Fruit fly (Drosophila melanogaster) whole organism, prepupa: ENCODE measurements around the gene Fer3HCH.
A peak's percentile ranks its signal among the peaks of the same experiment; 100 is the strongest.

Experiments
- Blimp-1 ChIP-seq: fragments of 200-800 bp; sonication (Bioruptor generic); optimal IDR thresholded peaks from 3 replicates; lab custom pipeline; 2017; ENCODE audit warnings: missing biosample characterization, missing genetic modification characterization, mild to moderate bottlenecking, moderate library complexity, missing genetic modification reagents
- CG10631 ChIP-seq: fragments of 200-800 bp; sonication (Bioruptor generic); optimal IDR thresholded peaks from 2 replicates; lab custom pipeline; 2016; ENCODE audit warnings: missing biosample characterization, missing genetic modification characterization
- CG11294 ChIP-seq: fragments of 200-800 bp; sonication (Bioruptor generic); IDR thresholded peaks from 2 replicates; pipeline ENCODE4 v1.3.6; 2022; ENCODE audit warnings: missing biosample characterization, missing genetic modification characterization
- CG11762 ChIP-seq: fragments of 200-800 bp; sonication (Bioruptor generic); optimal IDR thresholded peaks from 3 replicates; lab custom pipeline; 2016; ENCODE audit warnings: missing biosample characterization, missing genetic modification characterization; ENCODE audit not compliant: insufficient read depth
- CG15336 ChIP-seq: fragments of 200-800 bp; sonication (Bioruptor generic); IDR thresholded peaks from 2 replicates; pipeline ENCODE4 v1.3.6; 2022; ENCODE audit warnings: missing biosample characterization, missing genetic modification characterization
- CG16779 ChIP-seq: fragments of 200-800 bp; sonication (Bioruptor generic); optimal IDR thresholded peaks from 3 replicates; lab custom pipeline; 2017; ENCODE audit warnings: missing biosample characterization, mild to moderate bottlenecking, missing genetic modification characterization
- CG3032 ChIP-seq: fragments of 200-800 bp; optimal IDR thresholded peaks from 2 replicates; lab custom pipeline; 2019; ENCODE audit warnings: missing biosample characterization, mild to moderate bottlenecking, missing genetic modification characterization, moderate library complexity
- CG31627 ChIP-seq: fragments of 200-800 bp; sonication (Bioruptor generic); optimal IDR thresholded peaks from 3 replicates; lab custom pipeline; 2016; ENCODE audit warnings: missing biosample characterization, missing genetic modification characterization
- CG32006 ChIP-seq: fragments of 200-800 bp; sonication (Bioruptor generic); optimal IDR thresholded peaks from 3 replicates; lab custom pipeline; 2017; ENCODE audit warnings: missing biosample characterization, mild to moderate bottlenecking, missing genetic modification characterization
- CG34406 ChIP-seq: fragments of 200-800 bp; sonication (Bioruptor generic); optimal IDR thresholded peaks from 3 replicates; lab custom pipeline; 2016; ENCODE audit warnings: missing biosample characterization, missing genetic modification characterization
- CG3919 ChIP-seq: fragments of 200-800 bp; sonication (Bioruptor generic); optimal IDR thresholded peaks from 3 replicates; lab custom pipeline; 2016; ENCODE audit warnings: missing biosample characterization, missing genetic modification characterization
- CG4318 ChIP-seq: fragments of 200-800 bp; sonication (Bioruptor generic); optimal IDR thresholded peaks from 3 replicates; lab custom pipeline; 2017; ENCODE audit warnings: missing biosample characterization, mild to moderate bottlenecking, missing genetic modification characterization
- CG6276 ChIP-seq: fragments of 200-800 bp; sonication (Bioruptor generic); optimal IDR thresholded peaks from 2 replicates; lab custom pipeline; 2017; ENCODE audit warnings: missing biosample characterization, mild to moderate bottlenecking, missing genetic modification characterization
- CG6792 ChIP-seq: fragments of 200-800 bp; sonication (Bioruptor generic); optimal IDR thresholded peaks from 3 replicates; lab custom pipeline; 2016; ENCODE audit warnings: missing biosample characterization, missing genetic modification characterization
- CG6854 ChIP-seq: fragments of 200-800 bp; sonication (Bioruptor generic); optimal IDR thresholded peaks from 2 replicates; lab custom pipeline; 2017; ENCODE audit warnings: missing biosample characterization, mild to moderate bottlenecking, missing genetic modification characterization
- CG7368 ChIP-seq: fragments of 200-800 bp; sonication (Bioruptor generic); optimal IDR thresholded peaks from 3 replicates; lab custom pipeline; 2016; ENCODE audit warnings: missing biosample characterization, missing genetic modification characterization
- CG8119 ChIP-seq: fragments of 200-800 bp; sonication (Bioruptor generic); IDR thresholded peaks from 3 replicates; pipeline ENCODE4 v1.3.6; 2022; ENCODE audit warnings: missing biosample characterization, missing genetic modification characterization
- CG8319 ChIP-seq: fragments of 200-800 bp; sonication (Bioruptor generic); optimal IDR thresholded peaks from 3 replicates; lab custom pipeline; 2016; ENCODE audit warnings: missing biosample characterization, missing genetic modification characterization
- CG8632 ChIP-seq: fragments of 200-800 bp; sonication (Bioruptor generic); optimal IDR thresholded peaks from 3 replicates; lab custom pipeline; 2016; ENCODE audit warnings: missing biosample characterization, missing genetic modification characterization
- CG9139 ChIP-seq: fragments of 200-800 bp; sonication (Bioruptor generic); optimal IDR thresholded peaks from 3 replicates; lab custom pipeline; 2017; ENCODE audit warnings: missing biosample characterization, mild to moderate bottlenecking, missing genetic modification characterization
- Eip75B ChIP-seq: fragments of 200-800 bp; sonication (Bioruptor generic); optimal IDR thresholded peaks from 3 replicates; lab custom pipeline; 2016; ENCODE audit warnings: missing biosample characterization, missing genetic modification characterization
- Eip78C ChIP-seq: fragments of 200-800 bp; sonication (Bioruptor generic); peaks from one replicate; lab custom pipeline; 2016; ENCODE audit warnings: missing biosample characterization, missing genetic modification characterization
- Eip93F ChIP-seq: fragments of 200-800 bp; sonication (Bioruptor generic); optimal IDR thresholded peaks from 2 replicates; lab custom pipeline; 2016; ENCODE audit warnings: missing biosample characterization, mild to moderate bottlenecking, missing genetic modification characterization
- Ets21C ChIP-seq: fragments of 200-800 bp; sonication (Bioruptor generic); optimal IDR thresholded peaks from 3 replicates; lab custom pipeline; 2016; ENCODE audit warnings: missing biosample characterization, missing genetic modification characterization
- Ets96B ChIP-seq: fragments of 200-800 bp; optimal IDR thresholded peaks from 2 replicates; lab custom pipeline; 2019; ENCODE audit warnings: missing biosample characterization, mild to moderate bottlenecking, missing genetic modification characterization, moderate library complexity
- Gug ChIP-seq: fragments of 200-800 bp; sonication (Bioruptor generic); IDR thresholded peaks from 2 replicates; pipeline ENCODE4 v1.3.6; 2022; ENCODE audit warnings: missing biosample characterization, missing genetic modification characterization
- Hr38 ChIP-seq: sonication (Bioruptor generic); optimal IDR thresholded peaks from 2 replicates; lab custom pipeline; 2016; ENCODE audit warnings: missing biosample characterization, missing genetic modification characterization
- Hr39 ChIP-seq: fragments of 200-800 bp; sonication (Bioruptor generic); optimal IDR thresholded peaks from 2 replicates; lab custom pipeline; 2016; ENCODE audit warnings: missing biosample characterization, missing genetic modification characterization
- Met ChIP-seq: fragments of 200-800 bp; sonication (Bioruptor generic); optimal IDR thresholded peaks from 3 replicates; lab custom pipeline; 2016; ENCODE audit warnings: missing biosample characterization, missing genetic modification characterization
- OdsH ChIP-seq: fragments of 200-800 bp; sonication (Bioruptor generic); optimal IDR thresholded peaks from 3 replicates; lab custom pipeline; 2016; ENCODE audit warnings: missing biosample characterization, missing genetic modification characterization
- Smox ChIP-seq: fragments of 200-800 bp; sonication (Bioruptor generic); optimal IDR thresholded peaks from 3 replicates; lab custom pipeline; 2016; ENCODE audit warnings: missing biosample characterization, missing genetic modification characterization
- Sox102F ChIP-seq: fragments of 200-800 bp; sonication (Bioruptor generic); optimal IDR thresholded peaks from 2 replicates; lab custom pipeline; 2016; ENCODE audit warnings: missing biosample characterization, mild to moderate bottlenecking, missing genetic modification characterization
- Sox14 ChIP-seq: fragments of 200-800 bp; sonication (Bioruptor generic); optimal IDR thresholded peaks from 3 replicates; lab custom pipeline; 2016; ENCODE audit warnings: missing biosample characterization, missing genetic modification characterization
- Sox15 ChIP-seq: fragments of 200-800 bp; sonication (Bioruptor generic); optimal IDR thresholded peaks from 3 replicates; lab custom pipeline; 2016; ENCODE audit warnings: missing biosample characterization, missing genetic modification characterization
- achi ChIP-seq: fragments of 200-800 bp; sonication (Bioruptor generic); optimal IDR thresholded peaks from 3 replicates; lab custom pipeline; 2016; ENCODE audit warnings: missing biosample characterization, missing genetic modification characterization
- acj6 ChIP-seq: fragments of 200-800 bp; sonication (Bioruptor generic); optimal IDR thresholded peaks from 3 replicates; lab custom pipeline; 2016; ENCODE audit warnings: missing biosample characterization, missing genetic modification characterization
- dac ChIP-seq: fragments of 200-800 bp; sonication (Bioruptor generic); optimal IDR thresholded peaks from 2 replicates; lab custom pipeline; 2017; ENCODE audit warnings: missing biosample characterization, mild to moderate bottlenecking, missing genetic modification characterization
- eg ChIP-seq: fragments of 200-800 bp; sonication (Bioruptor generic); IDR thresholded peaks from 3 replicates; pipeline ENCODE4 v1.3.6; 2022; ENCODE audit warnings: missing biosample characterization, missing genetic modification characterization
- fd85E ChIP-seq: fragments of 200-800 bp; sonication (Bioruptor generic); optimal IDR thresholded peaks from 3 replicates; lab custom pipeline; 2016; ENCODE audit warnings: missing biosample characterization, missing genetic modification characterization
- fkh ChIP-seq: fragments of 200-800 bp; sonication (Bioruptor generic); optimal IDR thresholded peaks from 3 replicates; lab custom pipeline; 2017; ENCODE audit warnings: missing biosample characterization, mild to moderate bottlenecking, missing genetic modification characterization, moderate library complexity
- lz ChIP-seq: fragments of 200-800 bp; sonication (Bioruptor generic); optimal IDR thresholded peaks from 3 replicates; lab custom pipeline; 2016; ENCODE audit warnings: missing biosample characterization, missing genetic modification characterization
- net ChIP-seq: fragments of 200-800 bp; sonication (Bioruptor generic); optimal IDR thresholded peaks from 3 replicates; lab custom pipeline; 2016; ENCODE audit warnings: missing biosample characterization, missing genetic modification characterization
- pdm3 ChIP-seq: fragments of 200-800 bp; sonication (Bioruptor generic); optimal IDR thresholded peaks from 3 replicates; lab custom pipeline; 2016; ENCODE audit warnings: missing biosample characterization, missing genetic modification characterization
- spab ChIP-seq: fragments of 200-800 bp; sonication (Bioruptor generic); optimal IDR thresholded peaks from 2 replicates; lab custom pipeline; 2017; ENCODE audit warnings: missing biosample characterization, mild to moderate bottlenecking, missing genetic modification characterization, missing genetic modification reagents
- ss ChIP-seq, 2 experiments: fragments of 200-800 bp; sonication (Bioruptor generic); optimal IDR thresholded peaks; 2 replicates in 1 of 2; 3 replicates in 1 of 2; lab custom pipeline; 2017 to 2018; ENCODE audit warnings: mild to moderate bottlenecking in 2 of 2, missing biosample characterization in 2 of 2, missing genetic modification characterization in 2 of 2, moderate library complexity in 1 of 2
- svp ChIP-seq: fragments of 200-800 bp; sonication (Bioruptor generic); peaks from one replicate; lab custom pipeline; 2016; ENCODE audit warnings: missing biosample characterization, missing genetic modification characterization
- vri ChIP-seq: fragments of 200-800 bp; sonication (Bioruptor generic); optimal IDR thresholded peaks from 3 replicates; lab custom pipeline; 2016; ENCODE audit warnings: missing biosample characterization, mild to moderate bottlenecking, missing genetic modification characterization

Gene Fer3HCH

DNA sequence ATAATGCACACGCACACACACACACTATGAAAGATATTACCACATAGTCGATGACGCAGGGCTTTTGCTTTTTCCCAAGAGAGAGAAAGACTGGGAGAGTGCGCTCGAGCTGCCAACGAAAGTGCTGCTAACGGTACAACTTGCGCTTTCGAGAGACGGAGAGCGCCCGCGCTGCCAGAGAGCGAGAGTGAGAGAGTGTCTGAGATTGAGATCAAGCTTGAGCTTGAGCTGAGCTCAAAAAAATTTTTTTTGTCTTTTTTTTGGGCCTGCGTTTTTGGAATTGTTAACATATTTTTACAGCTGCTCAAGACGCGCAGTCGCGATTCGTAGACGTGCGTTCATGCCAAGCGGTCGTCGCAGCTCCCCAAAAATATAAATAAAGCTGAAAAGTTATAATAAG, 30.9 kb upstream of the Fer3HCH start, which contains the start of gene CG32645 (continued):
- no peak for TF ChIP-seq CG34406
- TF ChIP-seq CG3919 (GFP tag; lab: Kevin White, UChicago), result peak; percentile 11
- TF ChIP-seq Met (GFP tag; lab: Kevin White, UChicago), result no peak
- no peak for TF ChIP-seq acj6 (GFP tag; lab: Kevin White, UChicago)
- TF ChIP-seq spab (GFP tag; lab: Kevin White, UChicago), result no peak
- no peak for TF ChIP-seq Sox15 (GFP tag; lab: Kevin White, UChicago)
- TF ChIP-seq pdm3 (GFP tag; lab: Kevin White, UChicago), result no peak
- no peak for TF ChIP-seq svp (GFP tag; lab: Kevin White, UChicago)
- no peak for TF ChIP-seq Eip93F (GFP tag; lab: Kevin White, UChicago)
- no peak for TF ChIP-seq CG8632 (GFP tag; lab: Kevin White, UChicago)
- no peak for TF ChIP-seq net (GFP tag; lab: Kevin White, UChicago)
- TF ChIP-seq fkh (GFP tag; lab: Kevin White, UChicago), result no peak
- TF ChIP-seq CG11762 (GFP tag; lab: Kevin White, UChicago), result no peak
- TF ChIP-seq Hr38 (GFP tag; lab: Kevin White, UChicago), result no peak
- TF ChIP-seq Sox102F (GFP tag; lab: Kevin White, UChicago), result no peak
- TF ChIP-seq CG15336 (GFP tag; lab: Robert Waterston, UW), result peak; percentile 38; the same call in 1 of the 2 replicates

DNA sequence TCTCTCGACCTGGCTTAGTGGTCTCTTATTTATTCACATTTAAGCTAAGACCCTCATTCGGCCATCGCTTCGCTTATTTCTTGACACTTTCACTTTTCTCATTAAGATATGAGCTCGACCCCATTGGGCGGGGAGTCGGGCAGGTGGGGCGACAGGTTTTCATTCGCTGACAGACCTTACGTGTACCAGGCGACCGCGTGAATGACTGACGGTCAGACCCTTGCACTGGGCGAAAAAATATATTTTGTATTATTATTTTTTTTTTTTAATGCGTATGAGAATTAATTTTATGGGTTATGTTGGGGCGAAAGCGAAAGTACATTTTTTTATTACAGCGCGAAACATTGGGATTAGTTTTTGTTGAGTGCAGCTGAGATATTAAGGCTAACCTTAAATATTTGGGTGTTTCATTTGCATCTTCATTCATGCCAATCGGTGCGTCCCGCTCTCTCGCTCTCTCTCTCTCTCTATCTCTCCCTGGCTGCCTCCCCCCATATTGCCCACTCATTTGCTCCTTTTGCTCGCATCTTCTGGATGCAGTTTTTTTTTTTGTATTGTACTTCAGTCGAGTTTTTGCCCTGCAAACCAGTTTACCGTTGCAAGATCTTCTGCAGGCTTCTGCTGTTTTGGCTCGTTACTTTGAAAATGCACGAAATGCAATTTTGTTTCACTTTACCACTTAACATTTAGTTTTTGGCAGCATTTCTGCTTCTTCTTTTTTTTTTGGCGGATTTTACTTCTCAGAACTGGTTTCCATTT, 29.1 kb upstream of the Fer3HCH start:
- peak; percentile 49 for TF ChIP-seq CG32006 (GFP tag; lab: Kevin White, UChicago)
- TF ChIP-seq pdm3 (GFP tag; lab: Kevin White, UChicago), result peak; percentile 6
- TF ChIP-seq CG8319 (GFP tag; lab: Kevin White, UChicago), result peak; percentile 53
- peak; percentile 8 for TF ChIP-seq spab (GFP tag; lab: Kevin White, UChicago)
- TF ChIP-seq Eip75B (GFP tag; lab: Kevin White, UChicago), result peak; percentile 85
- peak; percentile 78 to 83 for TF ChIP-seq ss (GFP tag; optimal IDR thresholded peaks at IDR 0.05; lab: Kevin White, UChicago)
- peak; percentile 69 for TF ChIP-seq CG15336 (GFP tag; lab: Robert Waterston, UW)
- peak; percentile 29 for TF ChIP-seq CG11762 (GFP tag; lab: Kevin White, UChicago)
- peak; percentile 3 for TF ChIP-seq CG6854 (GFP tag; lab: Kevin White, UChicago)
- TF ChIP-seq CG8119 (GFP tag; lab: Robert Waterston, UW), result peak; percentile 65; the same call in 2 of the 3 replicates
- TF ChIP-seq CG4318 (GFP tag; lab: Kevin White, UChicago), result no peak
- TF ChIP-seq OdsH, result peak; percentile 61
- TF ChIP-seq CG3919 (GFP tag; lab: Kevin White, UChicago), result peak; percentile 63
- TF ChIP-seq Hr39 (GFP tag; lab: Kevin White, UChicago), result peak; percentile 38
- peak; percentile 75 for TF ChIP-seq CG8632 (GFP tag; lab: Kevin White, UChicago)
- TF ChIP-seq Sox14 (GFP tag; lab: Kevin White, UChicago), result peak; percentile 31
- TF ChIP-seq achi (GFP tag; lab: Kevin White, UChicago), result peak; percentile 48
- peak; percentile 86 for TF ChIP-seq lz
- peak; percentile 10 for TF ChIP-seq Ets21C (GFP tag; lab: Kevin White, UChicago)
- no peak for TF ChIP-seq fd85E (GFP tag; lab: Kevin White, UChicago)
- peak; percentile 94 for TF ChIP-seq Blimp-1 (GFP tag; lab: Kevin White, UChicago)
- TF ChIP-seq dac (GFP tag; lab: Kevin White, UChicago), result no peak
- TF ChIP-seq Gug (GFP tag; lab: Robert Waterston, UW), result 0 out of 2 replicates have a peak, but pooled peaks have one; percentile 16
- peak; percentile 27 for TF ChIP-seq CG3032 (tag; lab: Kevin White, UChicago)
- no peak for TF ChIP-seq Hr38 (GFP tag; lab: Kevin White, UChicago)
- TF ChIP-seq CG7368 (GFP tag; lab: Kevin White, UChicago), result peak; percentile 44
- peak; percentile 51 for TF ChIP-seq net (GFP tag; lab: Kevin White, UChicago)
- TF ChIP-seq vri (GFP tag; lab: Kevin White, UChicago), result peak; percentile 47
- peak; percentile 35 for TF ChIP-seq Ets96B
- TF ChIP-seq Smox (GFP tag; lab: Kevin White, UChicago), result peak; percentile 57
- no peak; the same call in 2 of the 3 replicates for TF ChIP-seq eg (GFP tag; lab: Robert Waterston, UW)
- TF ChIP-seq CG31627, result peak; percentile 40
- peak; percentile 56 for TF ChIP-seq Sox102F (GFP tag; lab: Kevin White, UChicago)
- 0 out of 2 replicates have a peak, but pooled peaks have one; percentile 8 for TF ChIP-seq CG11294 (GFP tag; lab: Robert Waterston, UW)
- TF ChIP-seq CG16779 (tag; lab: Kevin White, UChicago), result peak; percentile 52
- peak; percentile 49 for TF ChIP-seq CG10631 (GFP tag; lab: Kevin White, UChicago)
- no peak for TF ChIP-seq fkh (GFP tag; lab: Kevin White, UChicago)
- TF ChIP-seq Eip78C (GFP tag; lab: Kevin White, UChicago), result peak; percentile 95
- TF ChIP-seq CG6792 (GFP tag; lab: Kevin White, UChicago), result peak; percentile 62
- peak; percentile 24 for TF ChIP-seq CG6276 (GFP tag; lab: Kevin White, UChicago)
- TF ChIP-seq CG9139 (GFP tag; lab: Kevin White, UChicago), result peak; percentile 46
